Worm (Caenorhabditis elegans): Measurements from ENCODE around the gene agr-1.

ce11 chrII:6712177-6712981 lies 62.6 kb downstream of the agr-1 start, which contains the start of the genes dpy-10 and T14B4.19:
- TF ChIP-seq R02D3.7 (tag; optimal IDR thresholded peaks at IDR 0.05) = no peak
- no peak for TF ChIP-seq pha-4 (tag; optimal IDR thresholded peaks at IDR 0.05)
- no peak for TF ChIP-seq egl-27 (tag; optimal IDR thresholded peaks at IDR 0.05)
- no peak for TF ChIP-seq lin-39 (tag; optimal IDR thresholded peaks at IDR 0.05)
- no peak for TF ChIP-seq ZK546.5 (tag; optimal IDR thresholded peaks at IDR 0.05)
- TF ChIP-seq lin-15B (tag; optimal IDR thresholded peaks at IDR 0.05) = no peak
- no peak for TF ChIP-seq fos-1 (tag; optimal IDR thresholded peaks at IDR 0.05)

All from whole organism, L3 larva.